Fruit fly (Drosophila melanogaster) whole organism, embryonic: Measurements from ENCODE around the gene Tet.

Experiments
- ATbp ChIP-seq: fragments of 200-800 bp; sonication (Bioruptor generic); optimal IDR thresholded peaks from 2 replicates; lab custom pipeline; 2017; ENCODE audit warnings: missing biosample characterization, mild to moderate bottlenecking, missing genetic modification characterization, missing genetic modification reagents
- Aef1 ChIP-seq: fragments of 200-800 bp; sonication (Bioruptor generic); IDR thresholded peaks from 3 replicates; pipeline ENCODE4 v1.3.6; 2022; ENCODE audit warnings: missing biosample characterization, missing genetic modification characterization
- BEAF-32 ChIP-seq: fragments of 200-800 bp; sonication (Bioruptor generic); optimal IDR thresholded peaks from 3 replicates; lab custom pipeline; 2017; ENCODE audit warnings: missing biosample characterization, missing genetic modification characterization, mild to moderate bottlenecking, moderate library complexity, missing genetic modification reagents
- CG10209 ChIP-seq: fragments of 200-800 bp; sonication (Bioruptor generic); optimal IDR thresholded peaks from 3 replicates; lab custom pipeline; 2017; ENCODE audit warnings: missing biosample characterization, mild to moderate bottlenecking, missing genetic modification characterization, missing genetic modification reagents
- CG10267 ChIP-seq: fragments of 200-800 bp; sonication (Bioruptor generic); optimal IDR thresholded peaks from 2 replicates; lab custom pipeline; 2018; ENCODE audit warnings: missing biosample characterization, mild to moderate bottlenecking, missing genetic modification characterization, moderate library complexity
- CG10431 ChIP-seq: fragments of 200-800 bp; sonication (Bioruptor generic); optimal IDR thresholded peaks from 3 replicates; lab custom pipeline; 2018; ENCODE audit warnings: missing biosample characterization, mild to moderate bottlenecking, missing genetic modification characterization
- CG12391 ChIP-seq: fragments of 200-800 bp; sonication (Bioruptor generic); optimal IDR thresholded peaks from 3 replicates; lab custom pipeline; 2018; ENCODE audit warnings: missing biosample characterization, mild to moderate bottlenecking, missing genetic modification characterization, moderate library complexity
- CG13624 ChIP-seq: fragments of 200-800 bp; sonication (Bioruptor generic); optimal IDR thresholded peaks from 2 replicates; lab custom pipeline; 2016; ENCODE audit warnings: missing biosample characterization, missing genetic modification characterization
- CG13775 ChIP-seq: fragments of 200-800 bp; sonication (Bioruptor generic); optimal IDR thresholded peaks from 3 replicates; lab custom pipeline; 2017; ENCODE audit warnings: missing biosample characterization, mild to moderate bottlenecking, missing genetic modification characterization
- CG14014 ChIP-seq: fragments of 200-800 bp; sonication (Bioruptor generic); IDR thresholded peaks from 2 replicates; pipeline ENCODE4 v1.3.6; 2022; ENCODE audit warnings: missing biosample characterization, missing genetic modification characterization
- CG14710 ChIP-seq: fragments of 200-800 bp; sonication (Bioruptor generic); optimal IDR thresholded peaks from 3 replicates; lab custom pipeline; 2019; ENCODE audit warnings: missing biosample characterization, mild to moderate bottlenecking, missing genetic modification characterization, moderate library complexity
- CG17328 ChIP-seq: fragments of 200-800 bp; sonication (Bioruptor generic); IDR thresholded peaks from 2 replicates; pipeline ENCODE4 v1.3.6; 2022; ENCODE audit warnings: missing biosample characterization, missing genetic modification characterization
- CG17361 ChIP-seq: fragments of 200-800 bp; sonication (Bioruptor generic); IDR thresholded peaks from 3 replicates; pipeline ENCODE4 v1.3.6; 2022; ENCODE audit warnings: missing biosample characterization, missing genetic modification characterization
- CG18262 ChIP-seq: fragments of 200-800 bp; optimal IDR thresholded peaks from 3 replicates; lab custom pipeline; 2019; ENCODE audit warnings: missing biosample characterization, mild to moderate bottlenecking, missing genetic modification characterization, moderate library complexity
- CG18599 ChIP-seq: fragments of 200-800 bp; sonication (Bioruptor generic); optimal IDR thresholded peaks from 3 replicates; lab custom pipeline; 2017; ENCODE audit warnings: missing biosample characterization, missing genetic modification characterization, mild to moderate bottlenecking, moderate library complexity, missing genetic modification reagents
- CG2678 ChIP-seq: fragments of 200-800 bp; sonication (Bioruptor generic); optimal IDR thresholded peaks from 3 replicates; lab custom pipeline; 2019; ENCODE audit warnings: missing biosample characterization, mild to moderate bottlenecking, missing genetic modification characterization, moderate library complexity
- CG2712 ChIP-seq: fragments of 200-800 bp; optimal IDR thresholded peaks from 3 replicates; lab custom pipeline; 2019; ENCODE audit warnings: missing biosample characterization, mild to moderate bottlenecking, missing genetic modification characterization, moderate library complexity
- CG31224 ChIP-seq: fragments of 200-800 bp; sonication (Bioruptor generic); IDR thresholded peaks from 2 replicates; pipeline ENCODE4 v1.3.6; 2022; ENCODE audit warnings: missing biosample characterization, missing genetic modification characterization
- CG31388 ChIP-seq: fragments of 200-800 bp; sonication (Bioruptor generic); optimal IDR thresholded peaks from 2 replicates; lab custom pipeline; 2016; ENCODE audit warnings: missing biosample characterization, missing genetic modification characterization
- CG32772 ChIP-seq: fragments of 200-800 bp; sonication (Bioruptor generic); IDR thresholded peaks from 2 replicates; pipeline ENCODE4 v1.3.6; 2022; ENCODE audit warnings: missing biosample characterization, missing genetic modification characterization
- CG3838 ChIP-seq: fragments of 200-800 bp; sonication (Bioruptor generic); optimal IDR thresholded peaks from 3 replicates; lab custom pipeline; 2016; ENCODE audit warnings: missing biosample characterization, missing genetic modification characterization
- CG4282 ChIP-seq: fragments of 200-800 bp; sonication (Bioruptor generic); optimal IDR thresholded peaks from 2 replicates; lab custom pipeline; 2016; ENCODE audit warnings: missing biosample characterization, missing genetic modification characterization
- CG4404 ChIP-seq: fragments of 200-800 bp; sonication (Bioruptor generic); IDR thresholded peaks from 2 replicates; pipeline ENCODE4 v1.3.6; 2022; ENCODE audit warnings: missing biosample characterization, missing genetic modification characterization
- CG6689 ChIP-seq: fragments of 200-800 bp; sonication (Bioruptor generic); IDR thresholded peaks from 2 replicates; pipeline ENCODE4 v1.3.6; 2022; ENCODE audit warnings: missing biosample characterization, missing genetic modification characterization
- CG6765 ChIP-seq: fragments of 200-800 bp; sonication (Bioruptor generic); optimal IDR thresholded peaks from 3 replicates; lab custom pipeline; 2017; ENCODE audit warnings: missing biosample characterization, mild to moderate bottlenecking, missing genetic modification characterization
- CG8765 ChIP-seq: fragments of 200-800 bp; sonication (Bioruptor generic); IDR thresholded peaks from 2 replicates; pipeline ENCODE4 v1.3.6; 2022; ENCODE audit warnings: missing biosample characterization, missing genetic modification characterization
- CG9727 ChIP-seq: fragments of 200-800 bp; sonication (Bioruptor generic); optimal IDR thresholded peaks from 3 replicates; lab custom pipeline; 2017; ENCODE audit warnings: missing biosample characterization, mild to moderate bottlenecking, missing genetic modification characterization
- Dip3 ChIP-seq: fragments of 200-800 bp; sonication (Bioruptor generic); optimal IDR thresholded peaks from 3 replicates; lab custom pipeline; 2016; ENCODE audit warnings: missing biosample characterization, missing genetic modification characterization
- E2f1 ChIP-seq: fragments of 200-800 bp; sonication (Bioruptor generic); IDR thresholded peaks from 2 replicates; pipeline ENCODE4 v1.3.6; 2022; ENCODE audit warnings: missing biosample characterization, missing genetic modification characterization
- Fer1 ChIP-seq: fragments of 200-800 bp; sonication (Bioruptor generic); optimal IDR thresholded peaks from 2 replicates; lab custom pipeline; 2017; ENCODE audit warnings: missing biosample characterization, mild to moderate bottlenecking, missing genetic modification characterization
- ara ChIP-seq: fragments of 200-800 bp; sonication (Bioruptor generic); IDR thresholded peaks from 2 replicates; pipeline ENCODE4 v1.3.6; 2022; ENCODE audit warnings: missing biosample characterization, missing genetic modification characterization
- bab2 ChIP-seq: fragments of 200-800 bp; sonication (Bioruptor generic); optimal IDR thresholded peaks from 2 replicates; lab custom pipeline; 2016; ENCODE audit warnings: missing biosample characterization, missing genetic modification characterization
- chinmo ChIP-seq: fragments of 200-800 bp; sonication (Bioruptor generic); IDR thresholded peaks from 4 replicates; pipeline ENCODE4 v1.3.6; 2022; ENCODE audit warnings: missing biosample characterization, missing genetic modification characterization; ENCODE audit not compliant: partially characterized antibody
- ci ChIP-seq: fragments of 200-800 bp; sonication (Bioruptor generic); IDR thresholded peaks from 3 replicates; pipeline ENCODE4 v1.3.6; 2022; ENCODE audit warnings: missing biosample characterization, missing genetic modification characterization
- dmrt11E ChIP-seq: fragments of 200-800 bp; sonication (Bioruptor generic); optimal IDR thresholded peaks from 3 replicates; lab custom pipeline; 2018; ENCODE audit warnings: missing biosample characterization, mild to moderate bottlenecking, missing genetic modification characterization, moderate library complexity
- dmrt99B ChIP-seq: fragments of 200-800 bp; sonication (Bioruptor generic); optimal IDR thresholded peaks from 2 replicates; lab custom pipeline; 2018; ENCODE audit warnings: missing biosample characterization, mild to moderate bottlenecking, missing genetic modification characterization, moderate library complexity
- dysf ChIP-seq: fragments of 200-800 bp; sonication (Bioruptor generic); IDR thresholded peaks from 3 replicates; pipeline ENCODE4 v1.3.6; 2022; ENCODE audit warnings: missing biosample characterization, missing genetic modification characterization
- fru ChIP-seq: fragments of >200 bp; optimal IDR thresholded peaks from 2 replicates; lab custom pipeline; 2017
- gem ChIP-seq: fragments of 200-800 bp; sonication (Bioruptor generic); optimal IDR thresholded peaks from 2 replicates; lab custom pipeline; 2019; ENCODE audit warnings: missing biosample characterization, mild to moderate bottlenecking, missing genetic modification characterization, moderate library complexity
- hkb ChIP-seq, 2 experiments: fragments of 200-800 bp in 1 of 2; fragments of >200 bp in 1 of 2; sonication (Bioruptor generic) in 1 of 2; IDR thresholded peaks in 1 of 2; optimal IDR thresholded peaks in 1 of 2; 2 replicates each; pipeline versions ENCODE4 v1.3.6 to Lab custom; 2017 to 2022; ENCODE audit warnings: missing biosample characterization in 1 of 2, missing genetic modification characterization in 1 of 2
- lab ChIP-seq: fragments of 200-800 bp; sonication (Bioruptor generic); optimal IDR thresholded peaks from 3 replicates; lab custom pipeline; 2017; ENCODE audit warnings: missing biosample characterization, missing genetic modification characterization, mild to moderate bottlenecking, moderate library complexity, missing genetic modification reagents
- lbe ChIP-seq: fragments of 200-800 bp; sonication (Bioruptor generic); optimal IDR thresholded peaks from 2 replicates; lab custom pipeline; 2016; ENCODE audit warnings: missing biosample characterization, mild to moderate bottlenecking, missing genetic modification characterization
- mam ChIP-seq: fragments of 200-800 bp; sonication (Bioruptor generic); optimal IDR thresholded peaks from 3 replicates; lab custom pipeline; 2016; ENCODE audit warnings: missing biosample characterization, missing genetic modification characterization
- pan ChIP-seq, 4 experiments: fragments of >200 bp in 3 of 4; fragments of 200-800 bp in 1 of 4; sonication (Bioruptor generic) in 1 of 4; optimal IDR thresholded peaks in 3 of 4; IDR thresholded peaks in 1 of 4; 2 replicates each; pipeline versions ENCODE4 v1.3.6 to Lab custom; 2017 to 2022; ENCODE audit warnings: missing biosample characterization in 2 of 4, missing genetic modification characterization in 2 of 4, mixed read lengths in 1 of 4
- prd ChIP-seq, 3 experiments: fragments of >200 bp in 2 of 3; fragments of 200-800 bp in 1 of 3; sonication (Bioruptor generic) in 1 of 3; optimal IDR thresholded peaks in 2 of 3; IDR thresholded peaks in 1 of 3; 2 replicates in 2 of 3; 3 replicates in 1 of 3; pipeline versions ENCODE4 v1.3.6 to Lab custom; 2017 to 2022; ENCODE audit warnings: missing biosample characterization in 1 of 3, missing genetic modification characterization in 1 of 3
- sens ChIP-seq: fragments of 200-800 bp; sonication (Bioruptor generic); peaks from one replicate; lab custom pipeline; 2016; ENCODE audit warnings: missing biosample characterization, missing genetic modification characterization
- tgo ChIP-seq: fragments of 200-800 bp; sonication (Bioruptor generic); IDR thresholded peaks from 3 replicates; pipeline ENCODE4 v1.3.6; 2022; ENCODE audit warnings: missing biosample characterization, missing genetic modification characterization
- tup ChIP-seq: fragments of 200-800 bp; sonication (Bioruptor generic); optimal IDR thresholded peaks from 2 replicates; lab custom pipeline; 2016; ENCODE audit warnings: missing biosample characterization, mild to moderate bottlenecking, missing genetic modification characterization, moderate library complexity

Gene Tet

dm6 chr3L:2884404-2884803 lies 5.4 kb upstream of the Tet start:
- TF ChIP-seq bab2 (GFP tag; lab: Kevin White, UChicago) (no peak), CG13624 (GFP tag; lab: Kevin White, UChicago) (no peak), ci (GFP tag; lab: Robert Waterston, UW) (0 out of 3 replicates have a peak, but pooled peaks have one; percentile 40), CG18599 (GFP tag; lab: Kevin White, UChicago) (peak; percentile 41), CG18262 (peak; percentile 57), CG17328 (GFP tag; lab: Robert Waterston, UW) (peak; percentile 38; the same call in 1 of the 2 replicates), tgo (peak; percentile 35; the same call in 1 of the 3 replicates), fru (lab: Kevin White, UChicago) (no peak), lab (GFP tag; lab: Kevin White, UChicago) (peak; percentile 7), dysf (0 out of 3 replicates have a peak, but pooled peaks have one; percentile 33), CG32772 (GFP tag; lab: Robert Waterston, UW) (0 out of 2 replicates have a peak, but pooled peaks have one; percentile 33), pan (optimal IDR thresholded peaks at IDR 0.05; lab: Kevin White, UChicago) (no peak), pan (GFP tag; optimal IDR thresholded peaks at IDR 0.05 in 1 of 2, IDR thresholded peaks at IDR 0.05 in 1 of 2) (peak in 1 of 2 experiments; percentile 30), Fer1 (GFP tag; lab: Kevin White, UChicago) (no peak), sens (GFP tag; lab: Kevin White, UChicago) (peak; percentile 47), dmrt11E (peak; percentile 46), hkb (optimal IDR thresholded peaks at IDR 0.05; lab: Kevin White, UChicago) (no peak), hkb (GFP tag; IDR thresholded peaks at IDR 0.05; lab: Robert Waterston, UW) (0 out of 2 replicates have a peak, but pooled peaks have one; percentile 28), CG8765 (GFP tag; lab: Robert Waterston, UW) (peak; percentile 49; the same call in 1 of the 2 replicates), E2f1 (0 out of 2 replicates have a peak, but pooled peaks have one; percentile 11), lbe (GFP tag; lab: Kevin White, UChicago) (no peak), CG12391 (tag; lab: Kevin White, UChicago) (peak; percentile 14), CG17361 (GFP tag; lab: Robert Waterston, UW) (0 out of 3 replicates have a peak, but pooled peaks have one; percentile 20), CG2678 (tag; lab: Kevin White, UChicago) (peak; percentile 10), CG14710 (tag; lab: Kevin White, UChicago) (peak; percentile 4), CG4404 (GFP tag; lab: Robert Waterston, UW) (peak; percentile 46), CG6765 (no peak), dmrt99B (peak; percentile 14), CG31224 (0 out of 2 replicates have a peak, but pooled peaks have one; percentile 20), CG13775 (peak; percentile 25), gem (tag; lab: Kevin White, UChicago) (peak; percentile 14), chinmo (GFP tag; lab: Robert Waterston, UW) (no peak), tup (GFP tag; lab: Kevin White, UChicago) (no peak), CG3838 (GFP tag; lab: Kevin White, UChicago) (no peak), CG6689 (GFP tag; lab: Robert Waterston, UW) (peak; percentile 47; the same call in 1 of the 2 replicates), CG10267 (tag; lab: Kevin White, UChicago) (peak; percentile 13), CG14014 (GFP tag; lab: Robert Waterston, UW) (0 out of 2 replicates have a peak, but pooled peaks have one; percentile 33), CG2712 (peak; percentile 58), CG10431 (no peak), CG10209 (GFP tag; lab: Kevin White, UChicago) (no peak), ATbp (GFP tag; lab: Kevin White, UChicago) (no peak), prd (optimal IDR thresholded peaks at IDR 0.05; lab: Kevin White, UChicago) (no peak), prd (GFP tag; IDR thresholded peaks at IDR 0.05; lab: Robert Waterston, UW) (peak; percentile 80), CG31388 (GFP tag; lab: Kevin White, UChicago) (no peak), ara (GFP tag; lab: Robert Waterston, UW) (peak; percentile 66), BEAF-32 (GFP tag; lab: Kevin White, UChicago) (no peak), CG4282 (no peak), Dip3 (GFP tag; lab: Kevin White, UChicago) (no peak), Aef1 (GFP tag; lab: Robert Waterston, UW) (no peak), mam (no peak), CG9727 (GFP tag; lab: Kevin White, UChicago) (peak; percentile 70)
